Worm (Caenorhabditis elegans) whole organism, midembryonic: Measurements from ENCODE around the gene C09E7.11.

ENCODE experiments used
- T22C8.4 ChIP-seq: fragments of 200-800 bp; sonication (Bioruptor generic); IDR thresholded peaks from 2 replicates; pipeline ENCODE4 v1.3.6; 2022; ENCODE audit warnings: missing genetic modification characterization, missing compliant biosample characterization
- cog-1 ChIP-seq: sonication (generic microtip); optimal IDR thresholded peaks from 2 replicates; lab custom pipeline; 2016; ENCODE audit warnings: missing genetic modification characterization, missing compliant biosample characterization
- flt-1 ChIP-seq: fragments of 200-800 bp; sonication (Bioruptor generic); IDR thresholded peaks from 2 replicates; pipeline ENCODE4 v1.3.6; 2022; ENCODE audit warnings: missing genetic modification characterization, missing compliant biosample characterization
- ztf-29 ChIP-seq: fragments of 200-800 bp; sonication (Bioruptor generic); IDR thresholded peaks from 2 replicates; pipeline ENCODE4 v1.3.6; 2022; ENCODE audit warnings: missing genetic modification reagents, missing genetic modification characterization, missing compliant biosample characterization

DNA sequence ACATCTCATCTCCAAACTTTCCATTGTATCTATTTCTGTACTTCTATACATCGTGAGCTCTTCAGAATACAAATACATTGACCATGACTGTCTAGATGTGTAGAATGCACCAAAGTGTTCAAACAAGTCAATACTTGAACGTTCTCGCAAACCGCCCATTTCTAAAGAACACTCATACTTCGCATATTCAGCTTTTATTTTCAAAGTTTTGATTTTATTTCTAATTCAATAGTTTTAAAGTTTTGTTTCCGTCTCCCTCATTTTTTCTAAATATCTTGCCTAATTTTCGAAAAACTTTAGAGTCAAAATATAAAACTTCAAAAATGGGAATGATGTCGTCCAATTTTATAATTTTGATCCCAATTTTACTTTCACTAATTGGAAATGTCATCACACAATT is 3.3 kb upstream of the C09E7.11 start, which contains the start of gene pqn-10:
- TF ChIP-seq T22C8.4 (no peak), ztf-29 (GFP tag; lab: Robert Waterston, UW) (no peak), cog-1 (tag; lab: Kevin White, UChicago) (no peak), flt-1 (GFP tag; lab: Robert Waterston, UW) (no peak)
